Worm (Caenorhabditis elegans) whole organism, mixed stage, embryonic: ENCODE measurements around the gene C54C6.7.
A peak's percentile ranks its signal among the peaks of the same experiment; 100 is the strongest.

Experiments
- M03D4.4 ChIP-seq: sonication (generic microtip); optimal IDR thresholded peaks from 2 replicates; lab custom pipeline; 2017; ENCODE audit warnings: mild to moderate bottlenecking, missing genetic modification characterization, missing compliant biosample characterization
- bed-3 ChIP-seq: fragments of 200-800 bp; sonication (Bioruptor generic); optimal IDR thresholded peaks from 3 replicates; lab custom pipeline; 2018; ENCODE audit warnings: mild to moderate bottlenecking, missing genetic modification characterization, moderate library complexity, missing compliant biosample characterization
- blmp-1 ChIP-seq: fragments of 150-350 bp; optimal IDR thresholded peaks from 2 replicates; lab custom pipeline; 2014; ENCODE audit warnings: missing biosample characterization, missing genetic modification characterization
- ceh-39 ChIP-seq: fragments of 150-350 bp; optimal IDR thresholded peaks from 2 replicates; lab custom pipeline; 2014; ENCODE audit warnings: missing biosample characterization, missing genetic modification characterization
- ceh-43 ChIP-seq: fragments of 200-800 bp; sonication (Bioruptor generic); optimal IDR thresholded peaks from 2 replicates; lab custom pipeline; 2018; ENCODE audit warnings: mild to moderate bottlenecking, missing genetic modification characterization, moderate library complexity, missing compliant biosample characterization
- ceh-83 ChIP-seq: fragments of 200-800 bp; sonication (Bioruptor generic); optimal IDR thresholded peaks from 2 replicates; lab custom pipeline; 2018; ENCODE audit warnings: mild to moderate bottlenecking, missing genetic modification characterization, missing compliant biosample characterization
- ces-1 ChIP-seq: fragments of 150-350 bp; optimal IDR thresholded peaks from 2 replicates; lab custom pipeline; 2014; ENCODE audit warnings: missing biosample characterization, missing genetic modification reagents, missing genetic modification characterization
- cnd-1 ChIP-seq: fragments of 200-800 bp; sonication (Bioruptor generic); optimal IDR thresholded peaks from 2 replicates; lab custom pipeline; 2018; ENCODE audit warnings: mild to moderate bottlenecking, missing genetic modification characterization, missing compliant biosample characterization
- drap-1 ChIP-seq: fragments of 200-800 bp; sonication (Bioruptor generic); optimal IDR thresholded peaks from 3 replicates; lab custom pipeline; 2018; ENCODE audit warnings: mild to moderate bottlenecking, missing genetic modification characterization, missing compliant biosample characterization
- elt-1 ChIP-seq: sonication (generic microtip); optimal IDR thresholded peaks from 2 replicates; lab custom pipeline; 2017; ENCODE audit warnings: missing genetic modification characterization, mild to moderate bottlenecking, missing compliant biosample characterization, antibody characterized with exemption, moderate library complexity, borderline replicate concordance; ENCODE audit not compliant: insufficient read depth
- elt-3 ChIP-seq: fragments of 150-350 bp; optimal IDR thresholded peaks from 2 replicates; lab custom pipeline; 2014; ENCODE audit warnings: missing biosample characterization, missing genetic modification characterization
- flh-1 ChIP-seq: fragments of 200-800 bp; sonication (Bioruptor generic); optimal IDR thresholded peaks from 2 replicates; lab custom pipeline; 2018; ENCODE audit warnings: mild to moderate bottlenecking, missing genetic modification characterization, moderate library complexity, missing compliant biosample characterization
- ham-2 ChIP-seq: fragments of 200-800 bp; sonication (Bioruptor generic); optimal IDR thresholded peaks from 2 replicates; lab custom pipeline; 2018; ENCODE audit warnings: mild to moderate bottlenecking, missing genetic modification characterization, missing compliant biosample characterization
- hlh-1 ChIP-seq: fragments of 150-350 bp; optimal IDR thresholded peaks from 2 replicates; lab custom pipeline; 2014; ENCODE audit warnings: missing biosample characterization, missing genetic modification reagents, missing genetic modification characterization
- lin-13 ChIP-seq: fragments of 150-350 bp; optimal IDR thresholded peaks from 2 replicates; lab custom pipeline; 2014; ENCODE audit warnings: missing biosample characterization, missing genetic modification characterization
- lin-32 ChIP-seq: fragments of 200-800 bp; sonication (Bioruptor generic); optimal IDR thresholded peaks from 2 replicates; lab custom pipeline; 2018; ENCODE audit warnings: mild to moderate bottlenecking, missing genetic modification characterization, missing compliant biosample characterization
- lsy-2 ChIP-seq: fragments of 150-350 bp; optimal IDR thresholded peaks from 2 replicates; lab custom pipeline; 2014; ENCODE audit warnings: missing biosample characterization, missing genetic modification characterization
- mab-5 ChIP-seq: fragments of 150-350 bp; optimal IDR thresholded peaks from 2 replicates; lab custom pipeline; 2014; ENCODE audit warnings: missing biosample characterization, missing genetic modification characterization
- mep-1 ChIP-seq: fragments of 150-350 bp; optimal IDR thresholded peaks from 2 replicates; lab custom pipeline; 2017; ENCODE audit warnings: missing biosample characterization, missing genetic modification reagents, missing genetic modification characterization, inconsistent platforms
- mls-2 ChIP-seq: sonication (generic microtip); optimal IDR thresholded peaks from 2 replicates; lab custom pipeline; 2016; ENCODE audit warnings: mild to moderate bottlenecking, missing genetic modification characterization, moderate library complexity, missing compliant biosample characterization
- nhr-2 ChIP-seq: fragments of 150-350 bp; optimal IDR thresholded peaks from 2 replicates; lab custom pipeline; 2014; ENCODE audit warnings: missing biosample characterization, missing genetic modification characterization
- nhr-28 ChIP-seq: fragments of 150-350 bp; optimal IDR thresholded peaks from 2 replicates; lab custom pipeline; 2014; ENCODE audit warnings: missing biosample characterization, missing genetic modification characterization
- nhr-76 ChIP-seq: sonication (generic microtip); optimal IDR thresholded peaks from 2 replicates; lab custom pipeline; 2017; ENCODE audit warnings: missing biosample characterization, missing genetic modification characterization
- pha-4 ChIP-seq: fragments of 150-350 bp; optimal IDR thresholded peaks from 2 replicates; lab custom pipeline; 2018; ENCODE audit warnings: missing biosample characterization, missing genetic modification reagents, missing genetic modification characterization
- sem-2 ChIP-seq: fragments of 200-800 bp; sonication (Bioruptor generic); optimal IDR thresholded peaks from 2 replicates; lab custom pipeline; 2018; ENCODE audit warnings: mild to moderate bottlenecking, missing genetic modification characterization, missing compliant biosample characterization
- snpc-4 ChIP-seq: fragments of 150-350 bp; optimal IDR thresholded peaks from 2 replicates; lab custom pipeline; 2014; ENCODE audit warnings: missing biosample characterization, missing genetic modification characterization
- sptf-1 ChIP-seq: sonication (generic microtip); optimal IDR thresholded peaks from 2 replicates; lab custom pipeline; 2017; ENCODE audit warnings: mild to moderate bottlenecking, missing genetic modification characterization, moderate library complexity, missing compliant biosample characterization
- tbx-8 ChIP-seq: fragments of 200-800 bp; sonication (Bioruptor generic); optimal IDR thresholded peaks from 2 replicates; lab custom pipeline; 2018; ENCODE audit warnings: mild to moderate bottlenecking, missing genetic modification characterization, moderate library complexity, missing compliant biosample characterization
- unc-120 ChIP-seq: sonication (generic microtip); optimal IDR thresholded peaks from 2 replicates; lab custom pipeline; 2017; ENCODE audit warnings: missing genetic modification characterization, missing compliant biosample characterization; ENCODE audit not compliant: poor library complexity, severe bottlenecking
- unc-39 ChIP-seq: fragments of 150-350 bp; optimal IDR thresholded peaks from 2 replicates; lab custom pipeline; 2014; ENCODE audit warnings: missing biosample characterization, missing genetic modification characterization
- unc-62 ChIP-seq: fragments of 150-350 bp; optimal IDR thresholded peaks from 2 replicates; lab custom pipeline; 2014; ENCODE audit warnings: missing biosample characterization, missing genetic modification reagents, missing genetic modification characterization
- zip-8 ChIP-seq: fragments of 150-350 bp; optimal IDR thresholded peaks from 2 replicates; lab custom pipeline; 2014; ENCODE audit warnings: missing biosample characterization, missing genetic modification characterization
- ztf-11 ChIP-seq: fragments of 150-350 bp; optimal IDR thresholded peaks from 2 replicates; lab custom pipeline; 2014; ENCODE audit warnings: missing biosample characterization, missing genetic modification characterization

The C54C6.7 gene

DNA sequence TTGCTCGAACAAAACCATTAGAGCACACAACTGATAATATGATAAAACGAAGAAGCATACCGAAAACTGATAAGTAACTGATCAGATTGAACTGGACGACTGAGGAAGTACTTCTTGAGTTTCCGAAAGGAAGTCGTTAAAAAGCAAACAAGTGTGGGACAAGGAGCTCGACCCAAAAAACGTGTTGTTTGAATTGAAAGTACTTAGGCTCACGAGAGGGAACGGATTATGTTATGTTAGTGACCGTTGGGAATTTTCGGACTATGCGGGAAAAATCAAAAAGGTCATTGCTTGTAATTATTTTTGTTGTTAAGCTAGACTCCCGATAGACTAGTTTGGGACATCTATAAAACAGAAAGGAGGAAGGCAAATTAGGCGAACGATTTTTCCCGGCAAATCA lies 35.4 kb upstream of the C54C6.7 start, which contains the start of gene C48D5.3:
Gene C48D5.3, minus strand, starts transcription at position 101 of the 400 bp plus-strand sequence.
- TF ChIP-seq ztf-11 (tag; lab: Kevin White, UChicago) = no peak
- no peak for TF ChIP-seq unc-39
- TF ChIP-seq mab-5 = no peak
- no peak for TF ChIP-seq ces-1 (GFP tag; lab: Kevin White, UChicago)
- TF ChIP-seq ceh-83 (GFP tag; lab: Kevin White, UChicago) = no peak

- TF ChIP-seq snpc-4 (tag; lab: Kevin White, UChicago) (no peak), sem-2 (no peak), ztf-11 (tag; lab: Kevin White, UChicago) (no peak), flh-1 (GFP tag; lab: Kevin White, UChicago) (no peak), ceh-43 (GFP tag; lab: Kevin White, UChicago) (no peak), blmp-1 (no peak), mab-5 (no peak), ceh-39 (tag; lab: Kevin White, UChicago) (no peak), unc-39 (no peak), elt-1 (tag; lab: Kevin White, UChicago) (no peak), pha-4 (tag; lab: Kevin White, UChicago) (no peak)
- TF ChIP-seq, all 35 proteins: peak for 0
These were observed 27.1 kb upstream of the C54C6.7 start, which contains the start of gene nhr-6 for ce11 chrIII:3573281-3573680. nhr-6 (plus strand) TSS chrIII:3573581.

- TF ChIP-seq lin-32 (GFP tag; lab: Kevin White, UChicago) = no peak
- no peak for TF ChIP-seq snpc-4 (tag; lab: Kevin White, UChicago)
- TF ChIP-seq mab-5 = no peak
- no peak for TF ChIP-seq ceh-83 (GFP tag; lab: Kevin White, UChicago)
- no peak for TF ChIP-seq mep-1
- TF ChIP-seq cnd-1 (tag; lab: Kevin White, UChicago) = no peak
- no peak for TF ChIP-seq zip-8 (tag; lab: Kevin White, UChicago)
- TF ChIP-seq ztf-11 (tag; lab: Kevin White, UChicago) = no peak
- TF ChIP-seq elt-3 (tag; lab: Kevin White, UChicago) = no peak
- TF ChIP-seq bed-3 = no peak
- TF ChIP-seq ces-1 (GFP tag; lab: Kevin White, UChicago) = no peak
- TF ChIP-seq, all 35 proteins: peak for 0
These were observed 25.2 kb upstream of the C54C6.7 start for ce11 chrIII:3571371-3571902.

- no peak for TF ChIP-seq elt-1 (tag; lab: Kevin White, UChicago)
- no peak for TF ChIP-seq ceh-43 (GFP tag; lab: Kevin White, UChicago)
- TF ChIP-seq unc-39 = no peak
- TF ChIP-seq elt-3 (tag; lab: Kevin White, UChicago) = no peak
- TF ChIP-seq blmp-1 = no peak
- no peak for TF ChIP-seq drap-1
- no peak for TF ChIP-seq ham-2
- no peak for TF ChIP-seq sptf-1 (tag; lab: Kevin White, UChicago)
- no peak for TF ChIP-seq mls-2
- TF ChIP-seq sem-2 = no peak
- TF ChIP-seq nhr-2 = no peak
- no peak for TF ChIP-seq ceh-83 (GFP tag; lab: Kevin White, UChicago)
- no peak for TF ChIP-seq unc-62
- no peak for TF ChIP-seq unc-120 (tag; lab: Kevin White, UChicago)
- TF ChIP-seq mab-5 = no peak
- TF ChIP-seq ceh-39 (tag; lab: Kevin White, UChicago) = no peak
These were observed 23.5 kb upstream of the C54C6.7 start for ce11 chrIII:3569763-3570162.

DNA sequence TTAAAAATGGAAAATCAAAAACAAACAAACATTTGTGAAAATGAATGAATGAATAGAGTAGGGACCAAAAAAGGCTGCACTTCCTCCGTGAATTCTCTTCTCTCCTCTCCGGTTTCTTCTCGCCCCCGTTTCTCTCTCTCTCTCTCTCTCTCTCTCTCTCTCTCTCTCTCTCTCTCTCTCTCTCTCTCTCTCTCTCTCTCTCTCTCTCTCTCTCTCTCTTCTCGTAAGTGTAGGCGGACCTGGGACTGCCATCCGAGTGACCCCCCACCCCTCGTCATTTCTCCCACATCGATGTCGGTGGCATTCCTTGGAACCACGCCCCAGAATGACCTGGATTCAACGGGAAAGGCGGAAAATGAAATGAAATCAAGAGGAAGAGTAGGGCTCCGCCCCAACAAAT lies 20.6 kb upstream of the C54C6.7 start:
- TF ChIP-seq flh-1 (GFP tag; lab: Kevin White, UChicago) = no peak
- TF ChIP-seq ceh-83 (GFP tag; lab: Kevin White, UChicago) = peak; percentile 16
- TF ChIP-seq elt-1 (tag; lab: Kevin White, UChicago) = no peak
- TF ChIP-seq sptf-1 (tag; lab: Kevin White, UChicago) = peak; percentile 27

DNA sequence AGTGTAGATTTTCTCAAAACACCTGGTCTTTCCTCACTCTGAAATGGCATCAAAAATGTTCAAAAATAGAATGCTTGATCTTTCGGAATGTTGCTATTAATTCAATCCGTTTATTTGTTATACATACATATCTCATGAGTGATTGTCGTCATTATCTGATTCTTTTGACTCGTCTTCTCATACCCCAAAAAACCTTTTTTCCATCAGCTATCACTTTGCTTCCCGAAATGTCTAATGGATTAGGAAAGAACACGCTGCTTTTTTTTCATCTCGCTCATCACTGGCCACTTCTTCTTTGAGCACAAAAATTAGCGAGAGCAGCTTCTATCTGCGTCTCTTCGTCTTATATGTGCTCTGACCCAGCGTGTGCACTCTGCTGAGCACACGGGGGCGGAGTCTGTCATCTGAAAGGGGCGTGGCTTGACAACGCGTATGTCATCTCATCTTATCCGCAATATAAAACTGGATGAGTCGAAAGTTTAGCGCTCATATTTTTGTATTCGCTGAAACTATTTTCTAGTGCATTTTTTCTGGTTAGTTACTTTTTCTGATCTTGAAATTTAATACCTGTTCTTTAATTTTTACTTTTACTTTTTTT lies 18.6 kb upstream of the C54C6.7 start:
- TF ChIP-seq pha-4 (tag; lab: Kevin White, UChicago) (no peak), nhr-76 (tag; lab: Kevin White, UChicago) (no peak), lsy-2 (tag; lab: Kevin White, UChicago) (no peak), elt-1 (tag; lab: Kevin White, UChicago) (no peak), lin-13 (tag; lab: Kevin White, UChicago) (no peak), blmp-1 (no peak), snpc-4 (tag; lab: Kevin White, UChicago) (no peak), lin-32 (GFP tag; lab: Kevin White, UChicago) (no peak), ceh-83 (GFP tag; lab: Kevin White, UChicago) (no peak), M03D4.4 (no peak), tbx-8 (GFP tag; lab: Kevin White, UChicago) (no peak), nhr-28 (tag; lab: Kevin White, UChicago) (no peak), hlh-1 (tag; lab: Kevin White, UChicago) (no peak), unc-62 (no peak), mep-1 (no peak)
